Fruit fly (Drosophila melanogaster): ENCODE measurements around the gene Fancm.
A peak's percentile ranks its signal among the peaks of the same experiment; 100 is the strongest.

Fancm gene

dm6 chr3R:21499131-21500036 lies 17.3 kb downstream of the Fancm start, which contains the start of gene C15:
TSS of gene C15 (plus strand) at chr3R:21499986.
- TF ChIP-seq CG8359 (GFP tag; optimal IDR thresholded peaks at IDR 0.05; ENCODE audit: borderline replicate concordance) (peak; percentile 28), Nf-YC (tag; optimal IDR thresholded peaks at IDR 0.05) (peak; percentile 100), dmrt11E (tag; optimal IDR thresholded peaks at IDR 0.05) (no peak), Kr (GFP tag; optimal IDR thresholded peaks at IDR 0.05) (no peak), rib (GFP tag; IDR thresholded peaks at IDR 0.05) (peak; percentile 13; the same call in 1 of the 2 replicates), CG32767 (GFP tag; IDR thresholded peaks at IDR 0.05) (no peak), ara (GFP tag; IDR thresholded peaks at IDR 0.05) (no peak), CG10267 (tag; optimal IDR thresholded peaks at IDR 0.05) (no peak), NK7.1 (GFP tag; optimal IDR thresholded peaks at IDR 0.05) (no peak), tx (GFP tag; optimal IDR thresholded peaks at IDR 0.05) (no peak), CG4617 (GFP tag; optimal IDR thresholded peaks at IDR 0.05; ENCODE audit: borderline replicate concordance) (no peak), bab2 (GFP tag; optimal IDR thresholded peaks at IDR 0.05) (no peak), Hr78 (GFP tag; optimal IDR thresholded peaks at IDR 0.05) (no peak), CG14050 (GFP tag; IDR thresholded peaks at IDR 0.05) (no peak), Ada2b (GFP tag; IDR thresholded peaks at IDR 0.05) (no peak), sd (tag; optimal IDR thresholded peaks at IDR 0.05) (no peak), CG8281 (tag; optimal IDR thresholded peaks at IDR 0.05) (no peak), CG12942 (GFP tag; optimal IDR thresholded peaks at IDR 0.05) (no peak), zen (tag; optimal IDR thresholded peaks at IDR 0.05) (peak; percentile 88), Adf1 (GFP tag; IDR thresholded peaks at IDR 0.05) (peak; percentile 91), kni (GFP tag; optimal IDR thresholded peaks at IDR 0.05) (peak; percentile 52), CG9727 (GFP tag; optimal IDR thresholded peaks at IDR 0.05) (peak; percentile 37), Dip2 (GFP tag; IDR thresholded peaks at IDR 0.05) (no peak), CG32532 (GFP tag; IDR thresholded peaks at IDR 0.05) (peak; percentile 29; the same call in 1 of the 2 replicates), eve (GFP tag; optimal IDR thresholded peaks at IDR 0.05) (peak in 1 of 2 experiments; percentile 73), fru (optimal IDR thresholded peaks at IDR 0.05) (no peak), CG6683 (GFP tag; optimal IDR thresholded peaks at IDR 0.05) (no peak), unc-4 (GFP tag; IDR thresholded peaks at IDR 0.05; ENCODE audit: partially characterized antibody) (peak; percentile 31; the same call in 1 of the 2 replicates), ranshi (GFP tag; IDR thresholded peaks at IDR 0.05) (no peak), CG17361 (GFP tag; IDR thresholded peaks at IDR 0.05) (no peak), CG16779 (GFP tag; IDR thresholded peaks at IDR 0.05) (no peak), vvl (GFP tag; IDR thresholded peaks at IDR 0.05) (peak; percentile 79), disco-r (GFP tag; optimal IDR thresholded peaks at IDR 0.05) (no peak), CG4820 (GFP tag; optimal IDR thresholded peaks at IDR 0.05) (no peak), ab (GFP tag; optimal IDR thresholded peaks at IDR 0.05) (no peak), tup (GFP tag; optimal IDR thresholded peaks at IDR 0.05) (peak; percentile 51), CG34224 (GFP tag; IDR thresholded peaks at IDR 0.05; ENCODE audit: partially characterized antibody) (peak; percentile 45; the same call in 1 of the 3 replicates), corto (GFP tag; optimal IDR thresholded peaks at IDR 0.05) (no peak), sima (GFP tag; optimal IDR thresholded peaks at IDR 0.05) (no peak), fd102C (GFP tag; optimal IDR thresholded peaks at IDR 0.05) (no peak), Rfx (GFP tag; IDR thresholded peaks at IDR 0.05) (0 out of 2 replicates have a peak, but pooled peaks have one; percentile 14), CG8478 (optimal IDR thresholded peaks at IDR 0.05) (peak; percentile 28), bsh (GFP tag; optimal IDR thresholded peaks at IDR 0.05) (no peak), stc (GFP tag; IDR thresholded peaks at IDR 0.05) (no peak), CG10321 (GFP tag; IDR thresholded peaks at IDR 0.05) (peak; percentile 83), row (GFP tag; IDR thresholded peaks at IDR 0.05) (no peak), cato (GFP tag; optimal IDR thresholded peaks at IDR 0.05; ENCODE audit: borderline replicate concordance) (no peak), Antp (GFP tag; optimal IDR thresholded peaks at IDR 0.05) (peak; percentile 61), CG3995 (GFP tag; optimal IDR thresholded peaks at IDR 0.05) (no peak)

Measured in whole organism, embryonic.